Fruit fly (Drosophila melanogaster): ENCODE results near the gene CLIP-190.
A peak's percentile ranks its signal among the peaks of the same experiment; 100 is the strongest.

CLIP-190 gene

dm6 chr2L:17368503-17368902, 16.0 kb upstream of the CLIP-190 start (continued):
- TF ChIP-seq B-H2 (GFP tag; optimal IDR thresholded peaks at IDR 0.05) (peak; percentile 37), CG12299 (tag; optimal IDR thresholded peaks at IDR 0.05) (no peak), CG13296 (GFP tag; optimal IDR thresholded peaks at IDR 0.05) (no peak), CG10543 (GFP tag; optimal IDR thresholded peaks at IDR 0.05) (no peak), sqz (GFP tag; optimal IDR thresholded peaks at IDR 0.05) (no peak), zfh2 (GFP tag; optimal IDR thresholded peaks at IDR 0.05) (no peak), caup (GFP tag; optimal IDR thresholded peaks at IDR 0.05; ENCODE audit: severe bottlenecking) (no peak), ATbp (GFP tag; optimal IDR thresholded peaks at IDR 0.05) (no peak), Hand (GFP tag; optimal IDR thresholded peaks at IDR 0.05) (no peak), tap (tag; optimal IDR thresholded peaks at IDR 0.05) (no peak), lov (optimal IDR thresholded peaks at IDR 0.05) (no peak), lov (GFP tag; IDR thresholded peaks at IDR 0.05) (no peak), ap (GFP tag; IDR thresholded peaks at IDR 0.05) (no peak), Ada2b (GFP tag; IDR thresholded peaks at IDR 0.05) (no peak), tna (GFP tag; IDR thresholded peaks at IDR 0.05; ENCODE audit: partially characterized antibody) (no peak), Lhr (GFP tag; optimal IDR thresholded peaks at IDR 0.05) (peak; percentile 10), CG6854 (GFP tag; optimal IDR thresholded peaks at IDR 0.05) (peak; percentile 26), BtbVII (GFP tag; optimal IDR thresholded peaks at IDR 0.05) (no peak), ci (GFP tag; IDR thresholded peaks at IDR 0.05) (no peak), Myb (GFP tag; optimal IDR thresholded peaks at IDR 0.05) (peak; percentile 36), CG9215 (GFP tag; IDR thresholded peaks at IDR 0.05) (no peak), CG4328 (GFP tag; optimal IDR thresholded peaks at IDR 0.05) (no peak), btn (GFP tag; optimal IDR thresholded peaks at IDR 0.05) (no peak), nerfin-2 (GFP tag; IDR thresholded peaks at IDR 0.05; ENCODE audit: partially characterized antibody) (no peak), Max (GFP tag; optimal IDR thresholded peaks at IDR 0.05) (no peak), CG12659 (GFP tag; optimal IDR thresholded peaks at IDR 0.05) (peak; percentile 1), amos (GFP tag; IDR thresholded peaks at IDR 0.05; ENCODE audit: partially characterized antibody) (peak; percentile 34; the same call in 1 of the 2 replicates), CG2889 (GFP tag; IDR thresholded peaks at IDR 0.05) (no peak), CG14860 (GFP tag; IDR thresholded peaks at IDR 0.05; ENCODE audit: partially characterized antibody) (no peak), CG2199 (GFP tag; IDR thresholded peaks at IDR 0.05) (peak; percentile 95), ac (GFP tag; optimal IDR thresholded peaks at IDR 0.05) (no peak), Dref (GFP tag; IDR thresholded peaks at IDR 0.05) (no peak), CG2712 (tag; optimal IDR thresholded peaks at IDR 0.05) (no peak), fd64A (GFP tag; optimal IDR thresholded peaks at IDR 0.05) (no peak), CG12104 (GFP tag; optimal IDR thresholded peaks at IDR 0.05) (no peak), HLH4C (GFP tag; IDR thresholded peaks at IDR 0.05; ENCODE audit: partially characterized antibody) (0 out of 3 replicates have a peak, but pooled peaks have one; percentile 23), CG18619 (GFP tag; optimal IDR thresholded peaks at IDR 0.05) (no peak), lola (GFP tag; optimal IDR thresholded peaks at IDR 0.05) (no peak), Hr51 (GFP tag; optimal IDR thresholded peaks at IDR 0.05) (peak in 1 of 2 experiments; percentile 69), CG14710 (tag; optimal IDR thresholded peaks at IDR 0.05) (no peak), Ravus (GFP tag; IDR thresholded peaks at IDR 0.05) (no peak), dan (GFP tag; IDR thresholded peaks at IDR 0.05) (no peak), dpn (GFP tag; optimal IDR thresholded peaks at IDR 0.05) (no peak), Bdp1 (GFP tag; optimal IDR thresholded peaks at IDR 0.05) (no peak), CG6654 (GFP tag; optimal IDR thresholded peaks at IDR 0.05) (peak; percentile 99), pfk (GFP tag; optimal IDR thresholded peaks at IDR 0.05) (no peak), CG7271 (tag; optimal IDR thresholded peaks at IDR 0.05) (no peak), Dp (GFP tag; optimal IDR thresholded peaks at IDR 0.05) (peak; percentile 29), slou (GFP tag; optimal IDR thresholded peaks at IDR 0.05) (peak; percentile 47), fu2 (GFP tag; optimal IDR thresholded peaks at IDR 0.05) (no peak)
